Fruit fly (Drosophila melanogaster) whole organism, prepupa: ENCODE results near the gene fws.

Experiments used
- CG3919 ChIP-seq: fragments of 200-800 bp; sonication (Bioruptor generic); optimal IDR thresholded peaks from 3 replicates; lab custom pipeline; 2016; ENCODE audit warnings: missing biosample characterization, missing genetic modification characterization
- achi ChIP-seq: fragments of 200-800 bp; sonication (Bioruptor generic); optimal IDR thresholded peaks from 3 replicates; lab custom pipeline; 2016; ENCODE audit warnings: missing biosample characterization, missing genetic modification characterization
- acj6 ChIP-seq: fragments of 200-800 bp; sonication (Bioruptor generic); optimal IDR thresholded peaks from 3 replicates; lab custom pipeline; 2016; ENCODE audit warnings: missing biosample characterization, missing genetic modification characterization
- dac ChIP-seq: fragments of 200-800 bp; sonication (Bioruptor generic); optimal IDR thresholded peaks from 2 replicates; lab custom pipeline; 2017; ENCODE audit warnings: missing biosample characterization, mild to moderate bottlenecking, missing genetic modification characterization

- TF ChIP-seq achi (GFP tag; lab: Kevin White, UChicago) (no peak), dac (no peak), CG3919 (GFP tag; lab: Kevin White, UChicago) (no peak), acj6 (GFP tag; lab: Kevin White, UChicago) (no peak)
Observed at dm6 chr2L:17498721-17499120, 17.9 kb upstream of the fws start, which contains the start of gene CG15142.
